Worm (Caenorhabditis elegans): ENCODE data around the gene K08D10.13.
"Not testable (repeated sequence)": the region's sequence is repeated elsewhere in the genome, so short reads cannot be mapped to it uniquely, and the experiment has no call there.

The K08D10.13 gene

DNA sequence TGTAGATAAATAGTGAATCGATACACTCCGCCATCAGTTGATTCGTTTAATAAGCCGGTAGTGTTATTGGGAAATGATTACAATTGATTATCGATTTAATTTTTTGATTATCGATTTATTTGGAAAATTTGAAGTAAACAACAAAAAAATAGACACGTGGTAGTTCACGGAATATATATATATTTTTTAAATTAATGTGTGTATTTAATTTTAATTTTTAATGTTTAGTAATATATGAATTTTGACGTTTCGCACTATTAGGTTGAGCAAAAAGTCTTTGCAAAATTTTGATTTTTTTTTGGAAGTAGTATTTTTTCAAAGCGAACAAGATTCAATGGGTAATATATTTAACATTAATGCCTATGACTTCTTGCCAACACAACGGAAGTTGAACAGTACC lies 28.4 kb downstream of the K08D10.13 start, which contains the start of gene F49F1.12:
F49F1.12 (minus strand) TSS at position 101 of the 400 bp plus-strand sequence.
- not testable (repeated sequence) for TF ChIP-seq ZK546.5, mdl-1, skn-1 (tag; optimal IDR thresholded peaks at IDR 0.05)

DNA sequence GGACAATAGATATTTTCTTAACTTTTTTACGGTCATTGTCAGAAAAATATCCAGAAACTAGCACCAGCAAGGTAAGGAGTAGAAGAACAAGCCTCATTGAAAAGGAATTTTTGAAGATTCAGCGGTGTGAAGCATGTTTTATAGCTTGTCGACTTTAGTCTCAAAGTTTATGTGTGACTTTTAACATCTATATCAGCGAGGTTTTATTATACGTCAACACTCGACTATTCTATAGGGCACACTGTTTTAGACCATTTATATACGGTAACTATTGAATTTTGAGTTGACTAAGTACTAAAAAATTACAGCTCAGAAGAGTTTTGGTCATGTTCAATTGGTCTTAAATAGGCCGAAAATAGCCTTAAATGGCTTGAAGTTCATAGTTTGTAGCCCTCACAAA lies 30.1 kb downstream of the K08D10.13 start, which contains the start of gene F49F1.11:
F49F1.11 (minus strand) TSS at position 101 of the 400 bp plus-strand sequence.
- TF ChIP-seq F13H6.1 (tag; optimal IDR thresholded peaks at IDR 0.05) (no peak), aly-2 (tag; optimal IDR thresholded peaks at IDR 0.05) (no peak), skn-1 (tag; optimal IDR thresholded peaks at IDR 0.05) (no peak), nhr-237 (tag; optimal IDR thresholded peaks at IDR 0.05) (no peak), ztf-1 (GFP tag; conservative IDR thresholded peaks at IDR 0.05) (no peak), peb-1 (tag; optimal IDR thresholded peaks at IDR 0.05) (no peak), ama-1 (optimal IDR thresholded peaks at IDR 0.05) (no peak)

ce11 chrIV:4140265-4140664 lies 31.1 kb downstream of the K08D10.13 start, which contains the start of gene F49F1.18:
TSS of gene F49F1.18 (minus strand) at chrIV:4140365.
- TF ChIP-seq nhr-77 (tag; optimal IDR thresholded peaks at IDR 0.05) = no peak

DNA sequence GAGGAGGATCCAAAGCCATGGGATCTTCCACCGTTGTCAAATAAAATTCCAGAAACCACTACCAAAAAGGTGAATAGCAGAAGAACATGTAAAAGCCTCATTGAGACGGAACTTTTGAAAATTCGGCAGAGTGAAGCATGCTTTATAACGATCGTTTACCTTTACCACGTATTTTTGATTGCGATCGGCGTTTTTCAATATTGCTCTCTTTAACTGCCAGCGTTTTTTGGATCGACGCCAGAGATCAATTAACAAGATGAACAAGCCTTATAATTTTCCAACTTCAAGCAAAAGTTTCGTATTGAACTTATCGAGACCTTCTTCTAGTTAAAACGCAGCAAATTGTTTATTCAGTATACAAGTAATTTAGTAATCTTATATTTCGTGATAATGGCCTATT lies 32.4 kb downstream of the K08D10.13 start, which contains the start of gene F49F1.10:
F49F1.10 (minus strand) TSS at position 101 of the 400 bp plus-strand sequence.
- no peak for TF ChIP-seq nhr-25 (tag; optimal IDR thresholded peaks at IDR 0.05)
- TF ChIP-seq ztf-1 (GFP tag; conservative IDR thresholded peaks at IDR 0.05) = no peak
- TF ChIP-seq nhr-12 (tag; optimal IDR thresholded peaks at IDR 0.05) = no peak
- TF ChIP-seq snpc-4 (tag; optimal IDR thresholded peaks at IDR 0.05) = no peak
- no peak for TF ChIP-seq egl-27 (tag; optimal IDR thresholded peaks at IDR 0.05)
- TF ChIP-seq nhr-11 (tag; optimal IDR thresholded peaks at IDR 0.05) = no peak
- no peak for TF ChIP-seq nhr-23 (tag; optimal IDR thresholded peaks at IDR 0.05)
- TF ChIP-seq ZK546.5 (tag; optimal IDR thresholded peaks at IDR 0.05) = no peak
- TF ChIP-seq unc-55 (GFP tag; optimal IDR thresholded peaks at IDR 0.05) = no peak
- TF ChIP-seq skn-1 (tag; optimal IDR thresholded peaks at IDR 0.05) = no peak
- TF ChIP-seq unc-62 (GFP tag; optimal IDR thresholded peaks at IDR 0.05) = no peak
- TF ChIP-seq ama-1 (optimal IDR thresholded peaks at IDR 0.05) = no peak
- TF ChIP-seq mbf-1 (tag; optimal IDR thresholded peaks at IDR 0.05) = no peak
- TF ChIP-seq elt-3 (tag; optimal IDR thresholded peaks at IDR 0.05) = no peak
- no peak for TF ChIP-seq aly-2 (tag; optimal IDR thresholded peaks at IDR 0.05)
- TF ChIP-seq sma-3 (GFP tag; optimal IDR thresholded peaks at IDR 0.05) = no peak
- no peak for TF ChIP-seq nhr-129 (tag; optimal IDR thresholded peaks at IDR 0.05)
- TF ChIP-seq lin-11 (tag; optimal IDR thresholded peaks at IDR 0.05) = no peak
- TF ChIP-seq crh-2 (tag; optimal IDR thresholded peaks at IDR 0.05) = no peak
- TF ChIP-seq fos-1 (tag; optimal IDR thresholded peaks at IDR 0.05) = no peak

- TF ChIP-seq fos-1 (tag; optimal IDR thresholded peaks at IDR 0.05) (no peak), mdl-1 (tag; optimal IDR thresholded peaks at IDR 0.05) (no peak), snpc-4 (tag; optimal IDR thresholded peaks at IDR 0.05) (no peak), nhr-237 (tag; optimal IDR thresholded peaks at IDR 0.05) (no peak), lin-39 (tag; optimal IDR thresholded peaks at IDR 0.05) (no peak), nhr-10 (tag; optimal IDR thresholded peaks at IDR 0.05) (no peak), ztf-1 (GFP tag; conservative IDR thresholded peaks at IDR 0.05) (no peak), ZK546.5 (tag; optimal IDR thresholded peaks at IDR 0.05) (no peak), Y55F3AM.14 (GFP tag; optimal IDR thresholded peaks at IDR 0.05) (no peak), dmd-4 (tag; optimal IDR thresholded peaks at IDR 0.05) (no peak), unc-39 (tag; optimal IDR thresholded peaks at IDR 0.05) (no peak), ztf-4 (tag; optimal IDR thresholded peaks at IDR 0.05) (no peak), sma-3 (GFP tag; optimal IDR thresholded peaks at IDR 0.05) (no peak), crh-2 (tag; optimal IDR thresholded peaks at IDR 0.05) (no peak), ztf-11 (tag; optimal IDR thresholded peaks at IDR 0.05) (no peak), nhr-11 (tag; optimal IDR thresholded peaks at IDR 0.05) (no peak), blmp-1 (tag; optimal IDR thresholded peaks at IDR 0.05; ENCODE audit: insufficient read depth) (no peak), nhr-77 (tag; optimal IDR thresholded peaks at IDR 0.05) (no peak), nhr-129 (tag; optimal IDR thresholded peaks at IDR 0.05) (no peak), nhr-23 (tag; optimal IDR thresholded peaks at IDR 0.05) (no peak)
Measured at ce11 chrIV:4137472-4137871, 33.9 kb downstream of the K08D10.13 start, which contains the start of gene F49F1.9. TSS of gene F49F1.9 (minus strand) at chrIV:4137572.
